Worm (Caenorhabditis elegans) whole organism, late embryonic: ENCODE results near the gene C25A8.1.

Source experiments
- C38D4.7 ChIP-seq: fragments of 200-800 bp; sonication (Bioruptor generic); optimal IDR thresholded peaks from 2 replicates; lab custom pipeline; 2018; ENCODE audit warnings: mild to moderate bottlenecking, missing genetic modification characterization, moderate library complexity, missing compliant biosample characterization
- K02D7.2 ChIP-seq: sonication (generic microtip); optimal IDR thresholded peaks from 2 replicates; lab custom pipeline; 2017; ENCODE audit warnings: mild to moderate bottlenecking, missing genetic modification characterization, missing compliant biosample characterization
- T23F11.4 ChIP-seq: fragments of 200-800 bp; sonication (Bioruptor generic); optimal IDR thresholded peaks from 2 replicates; lab custom pipeline; 2018; ENCODE audit warnings: mild to moderate bottlenecking, missing genetic modification characterization, missing compliant biosample characterization
- Y22D7AL.16 ChIP-seq: sonication (generic microtip); optimal IDR thresholded peaks from 2 replicates; lab custom pipeline; 2016; ENCODE audit warnings: missing genetic modification characterization, missing compliant biosample characterization
- ama-1 ChIP-seq: fragments of 150-350 bp; optimal IDR thresholded peaks from 2 replicates; lab custom pipeline; 2014
- ceh-18 ChIP-seq: sonication (generic microtip); optimal IDR thresholded peaks from 2 replicates; lab custom pipeline; 2016; ENCODE audit warnings: missing genetic modification characterization, missing compliant biosample characterization
- ceh-2 ChIP-seq: sonication (generic microtip); optimal IDR thresholded peaks from 2 replicates; lab custom pipeline; 2016; ENCODE audit warnings: missing genotype, missing genetic modification characterization, missing compliant biosample characterization
- ceh-22 ChIP-seq: sonication (generic microtip); optimal IDR thresholded peaks from 2 replicates; lab custom pipeline; 2017; ENCODE audit warnings: missing biosample characterization, missing genetic modification characterization
- ceh-30 ChIP-seq: fragments of 150-350 bp; optimal IDR thresholded peaks from 2 replicates; lab custom pipeline; 2014; ENCODE audit warnings: missing biosample characterization, missing genetic modification characterization
- ceh-34 ChIP-seq: sonication (generic microtip); optimal IDR thresholded peaks from 2 replicates; lab custom pipeline; 2016; ENCODE audit warnings: mild to moderate bottlenecking, missing genetic modification characterization, missing compliant biosample characterization
- ceh-45 ChIP-seq: fragments of 200-800 bp; sonication (Bioruptor generic); IDR thresholded peaks from 2 replicates; pipeline ENCODE4 v1.3.6; 2022; ENCODE audit warnings: missing genetic modification reagents, missing genetic modification characterization, missing compliant biosample characterization
- ceh-48 ChIP-seq: sonication (generic microtip); optimal IDR thresholded peaks from 2 replicates; lab custom pipeline; 2016; ENCODE audit warnings: missing genetic modification characterization, inconsistent platforms, missing compliant biosample characterization
- ceh-6 ChIP-seq: fragments of 200-800 bp; sonication (Bioruptor generic); optimal IDR thresholded peaks from 2 replicates; lab custom pipeline; 2018; ENCODE audit warnings: mild to moderate bottlenecking, missing genetic modification characterization, missing compliant biosample characterization
- ceh-9 ChIP-seq: sonication (generic microtip); optimal IDR thresholded peaks from 2 replicates; lab custom pipeline; 2016; ENCODE audit warnings: mild to moderate bottlenecking, missing genetic modification characterization, inconsistent platforms, missing compliant biosample characterization
- che-1 ChIP-seq: sonication (generic microtip); optimal IDR thresholded peaks from 2 replicates; lab custom pipeline; 2016; ENCODE audit warnings: mild to moderate bottlenecking, missing genetic modification characterization, missing compliant biosample characterization
- elt-2 ChIP-seq: sonication (generic microtip); optimal IDR thresholded peaks from 2 replicates; lab custom pipeline; 2016; ENCODE audit warnings: missing genetic modification reagents, missing genetic modification characterization, missing compliant biosample characterization
- elt-4 ChIP-seq: sonication (generic microtip); optimal IDR thresholded peaks from 2 replicates; lab custom pipeline; 2016; ENCODE audit warnings: missing genetic modification characterization, missing compliant biosample characterization
- ets-4 ChIP-seq: sonication (generic microtip); optimal IDR thresholded peaks from 2 replicates; lab custom pipeline; 2016; ENCODE audit warnings: missing genetic modification characterization, missing compliant biosample characterization
- fax-1 ChIP-seq: sonication (generic microtip); optimal IDR thresholded peaks from 2 replicates; lab custom pipeline; 2016; ENCODE audit warnings: missing genotype, missing genetic modification characterization, missing compliant biosample characterization
- fkh-10 ChIP-seq: fragments of 150-350 bp; optimal IDR thresholded peaks from 2 replicates; lab custom pipeline; 2014; ENCODE audit warnings: missing biosample characterization, missing genetic modification reagents, missing genetic modification characterization
- hlh-13 ChIP-seq: fragments of 200-800 bp; sonication (Bioruptor generic); optimal IDR thresholded peaks from 2 replicates; lab custom pipeline; 2018; ENCODE audit warnings: mild to moderate bottlenecking, missing genetic modification characterization, missing compliant biosample characterization
- hlh-15 ChIP-seq: sonication (generic microtip); optimal IDR thresholded peaks from 2 replicates; lab custom pipeline; 2016; ENCODE audit warnings: missing genetic modification characterization, missing compliant biosample characterization
- hlh-6 ChIP-seq: sonication (generic microtip); optimal IDR thresholded peaks from 2 replicates; lab custom pipeline; 2016; ENCODE audit warnings: missing genotype, missing genetic modification characterization, missing compliant biosample characterization
- hlh-8 ChIP-seq: sonication (generic microtip); optimal IDR thresholded peaks from 2 replicates; lab custom pipeline; 2016; ENCODE audit warnings: missing genotype, missing genetic modification characterization, missing compliant biosample characterization
- lim-6 ChIP-seq: sonication (generic microtip); optimal IDR thresholded peaks from 2 replicates; lab custom pipeline; 2016; ENCODE audit warnings: missing genetic modification characterization, missing compliant biosample characterization
- lin-11 ChIP-seq: fragments of 200-800 bp; sonication (Bioruptor generic); optimal IDR thresholded peaks from 2 replicates; lab custom pipeline; 2018; ENCODE audit warnings: mild to moderate bottlenecking, missing genetic modification characterization, missing compliant biosample characterization
- nfya-1 ChIP-seq: sonication (generic microtip); optimal IDR thresholded peaks from 2 replicates; lab custom pipeline; 2017; ENCODE audit warnings: missing genetic modification characterization, mild to moderate bottlenecking, missing compliant biosample characterization, antibody characterized with exemption, moderate library complexity
- nhr-232 ChIP-seq: sonication (generic microtip); optimal IDR thresholded peaks from 2 replicates; lab custom pipeline; 2016; ENCODE audit warnings: missing genetic modification characterization, missing compliant biosample characterization
- npax-4 ChIP-seq: sonication (generic microtip); optimal IDR thresholded peaks from 2 replicates; lab custom pipeline; 2016; ENCODE audit warnings: missing genetic modification characterization, missing compliant biosample characterization
- pag-3 ChIP-seq: sonication (generic microtip); optimal IDR thresholded peaks from 2 replicates; lab custom pipeline; 2016; ENCODE audit warnings: missing compliant biosample characterization, missing genetic modification characterization, borderline replicate concordance
- pat-9 ChIP-seq: fragments of 200-800 bp; sonication (Bioruptor generic); optimal IDR thresholded peaks from 2 replicates; lab custom pipeline; 2018; ENCODE audit warnings: mild to moderate bottlenecking, missing genetic modification characterization, moderate library complexity, missing compliant biosample characterization
- pax-1 ChIP-seq: fragments of 150-350 bp; optimal IDR thresholded peaks from 2 replicates; lab custom pipeline; 2014; ENCODE audit warnings: missing biosample characterization, missing genetic modification characterization
- ref-2 ChIP-seq: sonication (generic microtip); optimal IDR thresholded peaks from 2 replicates; lab custom pipeline; 2016; ENCODE audit warnings: missing genetic modification characterization, missing compliant biosample characterization
- sox-4 ChIP-seq: sonication (generic microtip); optimal IDR thresholded peaks from 2 replicates; lab custom pipeline; 2017; ENCODE audit warnings: mild to moderate bottlenecking, missing genetic modification characterization, inconsistent platforms, missing compliant biosample characterization
- unc-55 ChIP-seq: sonication (generic microtip); optimal IDR thresholded peaks from 2 replicates; lab custom pipeline; 2017; ENCODE audit warnings: missing biosample characterization, missing genetic modification reagents, missing genetic modification characterization
- unc-86 ChIP-seq: sonication (generic microtip); optimal IDR thresholded peaks from 2 replicates; lab custom pipeline; 2016; ENCODE audit warnings: missing genetic modification characterization, missing compliant biosample characterization
- zip-5 ChIP-seq: sonication (generic microtip); optimal IDR thresholded peaks from 2 replicates; lab custom pipeline; 2016; ENCODE audit warnings: missing genetic modification characterization, missing compliant biosample characterization

The C25A8.1 gene

DNA sequence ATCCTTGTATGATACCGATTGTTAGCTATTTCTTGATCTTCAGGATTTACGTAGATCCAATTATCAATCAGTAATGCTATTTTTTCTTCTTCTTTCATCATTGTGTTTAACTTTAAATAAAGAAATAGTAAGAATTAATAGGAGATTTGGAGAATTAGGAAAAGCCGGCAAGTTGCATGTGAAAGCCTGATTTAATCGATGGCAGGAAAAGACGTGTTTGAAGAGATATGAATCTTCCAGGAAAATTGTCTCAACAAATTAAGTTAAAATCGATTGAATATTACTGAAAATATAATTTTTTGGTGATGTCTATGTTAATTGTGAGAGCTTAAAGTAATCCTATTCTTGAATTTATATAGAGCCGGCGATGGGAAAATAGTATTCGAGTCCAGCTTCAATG lies 39.7 kb upstream of the C25A8.1 start, which contains the start of gene ZK381.62:
ZK381.62 (minus strand) TSS at position 101 of the 400 bp plus-strand sequence.
- TF ChIP-seq ceh-48 (tag; lab: Kevin White, UChicago) (no peak), K02D7.2 (no peak), fkh-10 (GFP tag; lab: Kevin White, UChicago) (no peak), zip-5 (tag; lab: Kevin White, UChicago) (no peak), pat-9 (tag; lab: Kevin White, UChicago) (no peak), sox-4 (tag; lab: Kevin White, UChicago) (no peak), ceh-34 (tag; lab: Kevin White, UChicago) (no peak), ets-4 (no peak), ceh-2 (no peak)

DNA sequence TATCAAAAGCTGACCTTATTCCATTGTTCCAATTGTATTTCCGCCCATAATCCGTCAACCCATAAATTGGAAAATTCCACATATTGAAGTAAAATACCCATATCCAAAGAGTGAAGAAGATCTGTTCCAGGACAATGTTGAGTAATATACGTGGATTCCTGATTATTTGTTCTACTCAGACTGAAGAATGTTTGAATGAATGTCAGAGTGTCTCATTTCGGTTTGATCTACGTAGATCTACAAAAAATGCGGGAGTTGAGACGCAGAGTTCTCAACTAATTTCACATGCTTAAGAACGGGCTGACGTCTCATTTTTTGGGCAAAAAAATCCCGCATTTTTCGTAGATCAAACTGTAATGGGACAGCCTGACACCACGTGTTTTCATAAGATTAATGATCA lies 38.5 kb upstream of the C25A8.1 start, which contains the start of gene nhr-249:
nhr-249 (minus strand) TSS at position 101 of the 400 bp plus-strand sequence.
- no peak for TF ChIP-seq C38D4.7 (GFP tag; lab: Kevin White, UChicago)
- TF ChIP-seq lin-11 (tag; lab: Kevin White, UChicago) = no peak
- TF ChIP-seq ceh-2 = no peak
- TF ChIP-seq pax-1 (tag; lab: Kevin White, UChicago) = no peak
- TF ChIP-seq pat-9 (tag; lab: Kevin White, UChicago) = no peak
- TF ChIP-seq nhr-232 (tag; lab: Kevin White, UChicago) = no peak
- TF ChIP-seq ceh-6 = no peak
- TF ChIP-seq che-1 (tag; lab: Kevin White, UChicago) = no peak
- TF ChIP-seq ceh-48 (tag; lab: Kevin White, UChicago) = no peak
- no peak for TF ChIP-seq hlh-8
- TF ChIP-seq fkh-10 (GFP tag; lab: Kevin White, UChicago) = no peak
- TF ChIP-seq hlh-6 (tag; lab: Kevin White, UChicago) = no peak
- TF ChIP-seq ceh-9 (tag; lab: Kevin White, UChicago) = no peak
- TF ChIP-seq ceh-45 = no peak
- no peak for TF ChIP-seq elt-2
- no peak for TF ChIP-seq elt-4 (tag; lab: Kevin White, UChicago)
- TF ChIP-seq zip-5 (tag; lab: Kevin White, UChicago) = no peak
- TF ChIP-seq unc-86 (tag; lab: Kevin White, UChicago) = no peak
- no peak for TF ChIP-seq ceh-22 (tag; lab: Kevin White, UChicago)
- TF ChIP-seq npax-4 (tag; lab: Kevin White, UChicago) = no peak
- TF ChIP-seq, all 69 proteins: peak for 0

DNA sequence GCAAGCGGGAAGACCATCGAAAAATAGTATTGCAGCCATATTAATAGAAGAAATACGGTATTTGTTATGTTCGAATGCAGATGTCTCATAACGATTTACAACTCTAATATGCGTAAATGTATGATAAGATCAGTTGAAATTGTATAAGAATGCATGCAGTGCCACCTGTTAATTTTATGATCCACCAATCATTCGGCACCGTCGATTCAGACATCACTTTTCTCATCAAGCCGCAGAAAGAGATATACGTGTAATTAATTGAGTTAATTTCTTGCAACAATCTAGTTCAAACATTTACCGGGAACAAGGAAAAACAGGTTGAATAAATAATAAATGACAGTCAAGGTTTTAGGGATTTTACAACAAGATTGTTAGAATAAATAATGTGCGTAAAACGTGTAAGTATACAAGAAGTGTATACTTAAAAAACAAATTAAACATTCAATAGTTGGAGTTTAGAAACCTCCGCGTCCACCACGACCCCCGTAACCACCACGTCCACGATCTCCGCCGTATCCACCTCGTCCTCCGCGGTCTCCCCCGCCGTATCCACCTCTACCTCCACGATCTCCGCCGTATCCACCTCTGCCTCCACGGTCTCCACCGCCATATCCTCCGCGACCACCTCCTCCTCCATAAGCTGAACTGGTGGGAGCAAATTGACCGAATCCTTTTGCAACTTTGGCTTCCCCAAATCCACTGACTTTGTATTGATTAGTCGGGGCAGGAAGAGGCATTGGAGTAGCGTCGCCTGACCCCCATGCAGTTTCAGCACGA lies 36.6 kb upstream of the C25A8.1 start:
- no peak for TF ChIP-seq fax-1 (tag; lab: Kevin White, UChicago)
- no peak for TF ChIP-seq ceh-34 (tag; lab: Kevin White, UChicago)
- TF ChIP-seq ets-4 = no peak
- no peak for TF ChIP-seq hlh-13 (GFP tag; lab: Kevin White, UChicago)
- no peak for TF ChIP-seq pag-3
- no peak for TF ChIP-seq ceh-2
- TF ChIP-seq ama-1 = no peak
- no peak for TF ChIP-seq ref-2 (tag; lab: Kevin White, UChicago)

DNA sequence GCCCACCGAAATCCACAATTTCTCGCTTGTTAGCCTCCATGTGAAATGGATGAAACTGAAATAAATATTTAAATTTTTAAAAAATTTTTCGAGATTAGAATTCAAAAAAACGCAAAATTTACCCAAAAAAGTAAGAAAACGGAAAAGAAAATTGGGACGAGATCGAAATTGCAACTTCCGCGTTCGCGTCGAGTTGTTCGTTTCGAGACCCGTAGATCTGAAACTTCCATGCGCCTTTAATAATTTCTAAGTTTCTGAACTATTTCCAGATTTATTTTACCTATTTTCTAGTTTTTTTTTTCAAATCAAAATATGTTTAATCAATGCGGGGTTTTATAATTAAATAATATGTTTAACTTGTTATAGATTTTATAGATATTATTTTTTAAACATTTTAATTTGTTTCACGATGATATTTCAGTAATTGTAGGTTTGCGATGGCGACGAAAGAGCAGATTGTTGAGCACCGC lies 33.8 kb upstream of the C25A8.1 start, which contains the start of the genes pgl-1 and him-3:
pgl-1 (minus strand) TSS at position 230 of the 470 bp plus-strand sequence.
him-3 (plus strand) TSS at position 420 of the 470 bp plus-strand sequence.
- TF ChIP-seq nfya-1 (tag; lab: Kevin White, UChicago) (no peak), elt-2 (no peak), nhr-232 (tag; lab: Kevin White, UChicago) (no peak), unc-55 (GFP tag; lab: Kevin White, UChicago) (no peak), Y22D7AL.16 (tag; lab: Kevin White, UChicago) (no peak), pag-3 (no peak), ceh-18 (tag; lab: Kevin White, UChicago) (no peak), lim-6 (tag; lab: Kevin White, UChicago) (no peak), sox-4 (tag; lab: Kevin White, UChicago) (no peak), ceh-30 (tag; lab: Kevin White, UChicago) (no peak), hlh-8 (no peak), hlh-15 (tag; lab: Kevin White, UChicago) (no peak), ceh-2 (no peak), T23F11.4 (GFP tag; lab: Kevin White, UChicago) (no peak), ceh-6 (no peak), hlh-13 (GFP tag; lab: Kevin White, UChicago) (no peak)
